Fruit fly (Drosophila melanogaster): ENCODE data around the gene CG32219.

DNA sequence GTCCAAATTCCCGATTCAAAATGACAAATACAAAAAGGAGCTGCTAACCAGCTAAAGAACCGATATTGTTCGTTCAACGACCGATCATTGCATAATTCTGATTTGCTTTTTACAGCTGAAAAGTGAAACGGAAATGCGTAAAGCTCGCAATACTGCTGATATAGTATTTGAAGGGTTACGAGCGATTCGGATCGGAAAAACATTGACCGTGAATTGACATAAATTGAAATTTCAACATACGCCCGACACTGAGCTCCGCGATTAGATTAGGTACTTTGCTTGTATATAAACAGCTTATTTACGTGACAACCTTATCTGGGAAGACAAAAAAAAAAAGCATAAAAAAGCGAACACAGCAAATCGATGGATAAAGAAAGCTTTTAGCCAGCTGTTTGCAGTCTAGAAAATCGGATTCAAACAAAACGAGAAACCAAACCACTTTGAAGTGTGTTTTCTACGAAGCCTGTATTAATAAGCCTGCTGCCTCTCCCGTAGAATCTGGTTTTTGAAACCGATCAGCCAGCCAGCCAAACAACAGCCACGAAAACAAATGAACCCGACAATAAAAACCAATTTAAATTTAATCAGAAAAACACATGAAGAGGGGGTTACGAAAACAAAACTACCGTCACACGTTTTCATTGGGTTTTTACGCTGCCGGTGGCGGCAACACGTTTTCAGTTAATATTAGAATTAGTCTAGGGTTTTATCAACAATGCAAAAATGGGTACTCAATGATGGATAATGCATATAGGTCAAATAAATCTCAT, 49.3 kb downstream of the CG32219 start:
- TF ChIP-seq EcR (GFP tag; optimal IDR thresholded peaks at IDR 0.05) (no peak), CG8478 (optimal IDR thresholded peaks at IDR 0.05) (no peak), Dll (optimal IDR thresholded peaks at IDR 0.05) (no peak), usp (GFP tag; optimal IDR thresholded peaks at IDR 0.05) (no peak)
